Worm (Caenorhabditis elegans) whole organism, L2 larva: Measurements from ENCODE around the gene B0457.2.

Experiments
- nhr-12 ChIP-seq: fragments of 150-350 bp; optimal IDR thresholded peaks from 2 replicates; lab custom pipeline; 2014; ENCODE audit warnings: missing biosample characterization, missing genetic modification characterization
- nhr-25 ChIP-seq: fragments of 150-350 bp; sonication (generic microtip); optimal IDR thresholded peaks from 3 replicates; lab custom pipeline; 2014; ENCODE audit warnings: missing biosample characterization, missing genetic modification characterization
- snpc-4 ChIP-seq: fragments of 150-350 bp; optimal IDR thresholded peaks from 2 replicates; lab custom pipeline; 2014; ENCODE audit warnings: missing biosample characterization, missing genetic modification characterization
- unc-39 ChIP-seq: fragments of 150-350 bp; optimal IDR thresholded peaks from 2 replicates; lab custom pipeline; 2014; ENCODE audit warnings: missing biosample characterization, missing genetic modification characterization
- ztf-4 ChIP-seq: fragments of 150-350 bp; optimal IDR thresholded peaks from 2 replicates; lab custom pipeline; 2014; ENCODE audit warnings: missing biosample characterization, missing genetic modification characterization

- TF ChIP-seq nhr-12 (tag; lab: Kevin White, UChicago) (no peak), unc-39 (tag; lab: Kevin White, UChicago) (no peak), nhr-25 (tag; lab: Kevin White, UChicago) (no peak), snpc-4 (tag; lab: Kevin White, UChicago) (no peak), ztf-4 (no peak)
These were observed 30.5 kb downstream of the B0457.2 start for ce11 chrII:8895895-8896294.
